Fruit fly (Drosophila melanogaster): Measurements from ENCODE around the gene Las.

DNA sequence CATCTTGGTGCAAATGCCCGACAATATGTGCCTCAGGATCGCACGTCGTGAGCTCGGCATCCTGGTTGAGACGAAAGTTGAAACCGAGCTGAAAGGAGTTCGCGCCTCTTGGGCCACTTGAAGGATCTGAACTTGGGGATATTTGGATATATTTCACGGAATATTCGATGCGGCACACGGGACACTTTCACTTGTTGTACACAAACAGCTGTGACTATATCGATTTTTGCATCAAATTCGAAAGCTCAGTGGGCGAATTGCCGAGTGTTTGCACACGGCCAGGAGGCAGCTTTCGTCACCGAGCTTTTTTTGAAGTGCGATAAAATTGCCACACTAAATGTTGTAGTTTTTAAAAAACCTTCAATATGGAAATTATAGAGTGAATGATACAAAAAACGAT is 21.8 kb downstream of the Las start, which contains the start of gene CG13248:
- TF ChIP-seq h (optimal IDR thresholded peaks at IDR 0.05) = no peak
- TF ChIP-seq Myc (optimal IDR thresholded peaks at IDR 0.05) = no peak
- no peak for TF ChIP-seq Sin3A (optimal IDR thresholded peaks at IDR 0.05)
- no peak for TF ChIP-seq psq (optimal IDR thresholded peaks at IDR 0.05)
- TF ChIP-seq ttk (optimal IDR thresholded peaks at IDR 0.05) = no peak

All from Kc167 (cell line).